Fruit fly (Drosophila melanogaster): ENCODE data around the gene Cpr72Ec.

The Cpr72Ec gene

dm6 chr3L:16368199-16368598 is 1.1 kb upstream of the Cpr72Ec start, which contains the start of gene CG4842:
CG4842 (plus strand) TSS chr3L:16368389.
- TF ChIP-seq N (GFP tag; optimal IDR thresholded peaks at IDR 0.05) = no peak
- no peak for TF ChIP-seq CG9705 (GFP tag; optimal IDR thresholded peaks at IDR 0.05)
- no peak for TF ChIP-seq pan (optimal IDR thresholded peaks at IDR 0.05)
- no peak for TF ChIP-seq Dfd (GFP tag; optimal IDR thresholded peaks at IDR 0.05)
- no peak for TF ChIP-seq usp (GFP tag; optimal IDR thresholded peaks at IDR 0.05)
- no peak for TF ChIP-seq GATAd (GFP tag; optimal IDR thresholded peaks at IDR 0.05)
- no peak for TF ChIP-seq foxo (GFP tag; optimal IDR thresholded peaks at IDR 0.05)
- TF ChIP-seq dl (GFP tag; optimal IDR thresholded peaks at IDR 0.05; ENCODE audit: insufficient read depth in 1 of 2, partially characterized antibody in 2 of 2) = no peak
- TF ChIP-seq brk (GFP tag; optimal IDR thresholded peaks at IDR 0.05) = no peak
- TF ChIP-seq Sp1 (GFP tag; optimal IDR thresholded peaks at IDR 0.05) = no peak
- TF ChIP-seq Jra (GFP tag; optimal IDR thresholded peaks at IDR 0.05) = no peak
- TF ChIP-seq sage (GFP tag; optimal IDR thresholded peaks at IDR 0.05) = no peak
- TF ChIP-seq ey (GFP tag; optimal IDR thresholded peaks at IDR 0.05) = no peak
- TF ChIP-seq br (GFP tag; optimal IDR thresholded peaks at IDR 0.05) = no peak
- no peak for TF ChIP-seq Hr83 (GFP tag; optimal IDR thresholded peaks at IDR 0.05; ENCODE audit: poor library complexity, severe bottlenecking)
- TF ChIP-seq Rel (GFP tag; optimal IDR thresholded peaks at IDR 0.05) = no peak
- TF ChIP-seq Rel (tag; optimal IDR thresholded peaks at IDR 0.05) = no peak

dm6 chr3L:16364599-16364998 is 2.5 kb downstream of the Cpr72Ec start, which contains the start of gene Cpr72Eb:
Cpr72Eb (plus strand) TSS chr3L:16364899.
- no peak for TF ChIP-seq dmrt93B (GFP tag; optimal IDR thresholded peaks at IDR 0.05)
- TF ChIP-seq h (GFP tag; optimal IDR thresholded peaks at IDR 0.05) = no peak
- no peak for TF ChIP-seq Jra (GFP tag; optimal IDR thresholded peaks at IDR 0.05)
- TF ChIP-seq N (GFP tag; optimal IDR thresholded peaks at IDR 0.05) = no peak
- no peak for TF ChIP-seq br (GFP tag; optimal IDR thresholded peaks at IDR 0.05)
- no peak for TF ChIP-seq GATAd (GFP tag; optimal IDR thresholded peaks at IDR 0.05)
- TF ChIP-seq dl (GFP tag; optimal IDR thresholded peaks at IDR 0.05; ENCODE audit: insufficient read depth in 1 of 2, partially characterized antibody in 2 of 2) = no peak
- TF ChIP-seq Rel (GFP tag; optimal IDR thresholded peaks at IDR 0.05) = no peak
- no peak for TF ChIP-seq Rel (tag; optimal IDR thresholded peaks at IDR 0.05)
- no peak for TF ChIP-seq ey (GFP tag; optimal IDR thresholded peaks at IDR 0.05)
- TF ChIP-seq Abd-B (GFP tag; optimal IDR thresholded peaks at IDR 0.05) = no peak

- TF ChIP-seq GATAd (GFP tag; optimal IDR thresholded peaks at IDR 0.05) (no peak), Vsx2 (GFP tag; optimal IDR thresholded peaks at IDR 0.05; ENCODE audit: partially characterized antibody) (no peak), dmrt93B (GFP tag; optimal IDR thresholded peaks at IDR 0.05) (peak; percentile 56), Sp1 (GFP tag; optimal IDR thresholded peaks at IDR 0.05) (peak; percentile 78), dsf (GFP tag; optimal IDR thresholded peaks at IDR 0.05; ENCODE audit: borderline replicate concordance) (no peak), Dif (GFP tag; optimal IDR thresholded peaks at IDR 0.05; ENCODE audit: partially characterized antibody) (no peak), woc (GFP tag; optimal IDR thresholded peaks at IDR 0.05) (peak; percentile 67), CrebA (GFP tag; optimal IDR thresholded peaks at IDR 0.05; ENCODE audit: borderline replicate concordance) (no peak), usp (GFP tag; optimal IDR thresholded peaks at IDR 0.05) (no peak), rgr (GFP tag; optimal IDR thresholded peaks at IDR 0.05) (peak; percentile 70), Abd-B (GFP tag; optimal IDR thresholded peaks at IDR 0.05) (no peak), foxo (GFP tag; optimal IDR thresholded peaks at IDR 0.05) (peak in 1 of 2 experiments; percentile 78), pan (optimal IDR thresholded peaks at IDR 0.05) (no peak), Mio (GFP tag; optimal IDR thresholded peaks at IDR 0.05) (no peak), dl (GFP tag; optimal IDR thresholded peaks at IDR 0.05; ENCODE audit: insufficient read depth in 1 of 2, partially characterized antibody in 2 of 2) (no peak), Jra (GFP tag; optimal IDR thresholded peaks at IDR 0.05) (no peak), psq (GFP tag; optimal IDR thresholded peaks at IDR 0.05) (peak; percentile 66), br (GFP tag; optimal IDR thresholded peaks at IDR 0.05) (peak; percentile 73), CG32264 (GFP tag; optimal IDR thresholded peaks at IDR 0.05) (peak; percentile 25), h (GFP tag; optimal IDR thresholded peaks at IDR 0.05) (peak; percentile 83), fru (GFP tag; optimal IDR thresholded peaks at IDR 0.05) (peak; percentile 81), N (GFP tag; optimal IDR thresholded peaks at IDR 0.05) (no peak), lola (GFP tag; optimal IDR thresholded peaks at IDR 0.05) (no peak), brk (GFP tag; optimal IDR thresholded peaks at IDR 0.05) (peak; percentile 27), HLH106 (tag; optimal IDR thresholded peaks at IDR 0.05) (peak; percentile 82), sv (GFP tag; optimal IDR thresholded peaks at IDR 0.05) (no peak), Hr83 (GFP tag; optimal IDR thresholded peaks at IDR 0.05; ENCODE audit: poor library complexity, severe bottlenecking) (no peak), Hr78 (GFP tag; optimal IDR thresholded peaks at IDR 0.05) (no peak), OdsH (GFP tag; optimal IDR thresholded peaks at IDR 0.05) (peak; percentile 81), sage (GFP tag; optimal IDR thresholded peaks at IDR 0.05) (no peak), Myc (optimal IDR thresholded peaks at IDR 0.05) (no peak), CG9705 (GFP tag; optimal IDR thresholded peaks at IDR 0.05) (peak; percentile 39), Rel (GFP tag; optimal IDR thresholded peaks at IDR 0.05) (no peak), Rel (tag; optimal IDR thresholded peaks at IDR 0.05) (no peak), jim (GFP tag; optimal IDR thresholded peaks at IDR 0.05) (no peak), Hnf4 (GFP tag; optimal IDR thresholded peaks at IDR 0.05) (peak; percentile 65), tai (GFP tag; optimal IDR thresholded peaks at IDR 0.05) (no peak), Dfd (GFP tag; optimal IDR thresholded peaks at IDR 0.05) (no peak), ey (GFP tag; optimal IDR thresholded peaks at IDR 0.05) (peak; percentile 69)
Observed at dm6 chr3L:16364182-16364581, 3.0 kb downstream of the Cpr72Ec start.

Measured in whole organism, wandering third instar larva.